Worm (Caenorhabditis elegans): ENCODE data around the gene F35E8.2.
A peak's percentile ranks its signal among the peaks of the same experiment; 100 is the strongest.

F35E8.2 gene

ce11 chrV:15887708-15888295 lies 17.7 kb upstream of the F35E8.2 start:
- peak; percentile 34 for TF ChIP-seq nfya-1 (tag; optimal IDR thresholded peaks at IDR 0.05)
- peak; percentile 66 for TF ChIP-seq elt-2 (tag; optimal IDR thresholded peaks at IDR 0.05)
- TF ChIP-seq ref-2 (tag; optimal IDR thresholded peaks at IDR 0.05), result no peak

- TF ChIP-seq hlh-15 (tag; optimal IDR thresholded peaks at IDR 0.05), result no peak
- no peak for TF ChIP-seq Y22D7AL.16 (tag; optimal IDR thresholded peaks at IDR 0.05)
- no peak for TF ChIP-seq ets-4 (tag; optimal IDR thresholded peaks at IDR 0.05)
- TF ChIP-seq tbx-2 (tag; optimal IDR thresholded peaks at IDR 0.05), result no peak
- no peak for TF ChIP-seq F13H6.1 (tag; optimal IDR thresholded peaks at IDR 0.05)
- no peak for TF ChIP-seq fax-1 (tag; optimal IDR thresholded peaks at IDR 0.05)
- no peak for TF ChIP-seq ceh-19 (GFP tag; optimal IDR thresholded peaks at IDR 0.05)
- no peak for TF ChIP-seq npax-4 (tag; optimal IDR thresholded peaks at IDR 0.05)
- TF ChIP-seq ztf-16 (tag; optimal IDR thresholded peaks at IDR 0.05), result no peak
- no peak for TF ChIP-seq eyg-1 (tag; optimal IDR thresholded peaks at IDR 0.05)
- no peak for TF ChIP-seq C08G9.2 (tag; optimal IDR thresholded peaks at IDR 0.05)
- TF ChIP-seq lin-11 (tag; optimal IDR thresholded peaks at IDR 0.05), result no peak
- no peak for TF ChIP-seq elt-2 (tag; optimal IDR thresholded peaks at IDR 0.05)
- TF ChIP-seq dve-1 (tag; optimal IDR thresholded peaks at IDR 0.05), result no peak
- no peak for TF ChIP-seq unc-55 (GFP tag; optimal IDR thresholded peaks at IDR 0.05)
- TF ChIP-seq ceh-2 (tag; optimal IDR thresholded peaks at IDR 0.05), result no peak
- TF ChIP-seq pax-1 (tag; optimal IDR thresholded peaks at IDR 0.05), result no peak
- TF ChIP-seq ttx-3 (tag; optimal IDR thresholded peaks at IDR 0.05), result no peak
Observed at ce11 chrV:15888751-15889150, 16.7 kb upstream of the F35E8.2 start, which contains the start of gene cgt-1. Gene cgt-1 (minus strand): TSS chrV:15888851.

- no peak for TF ChIP-seq ceh-45 (GFP tag; IDR thresholded peaks at IDR 0.05)
Observed at ce11 chrV:15890115-15890514, 15.3 kb upstream of the F35E8.2 start.

- TF ChIP-seq rnt-1 (tag; optimal IDR thresholded peaks at IDR 0.05), result no peak
- TF ChIP-seq ceh-6 (GFP tag; optimal IDR thresholded peaks at IDR 0.05), result no peak
- TF ChIP-seq syd-9 (tag; optimal IDR thresholded peaks at IDR 0.05), result no peak
- TF ChIP-seq ceh-34 (tag; optimal IDR thresholded peaks at IDR 0.05), result no peak
- TF ChIP-seq ztf-16 (tag; optimal IDR thresholded peaks at IDR 0.05), result no peak
- no peak for TF ChIP-seq F13H6.1 (tag; optimal IDR thresholded peaks at IDR 0.05)
- TF ChIP-seq sdc-2 (tag; optimal IDR thresholded peaks at IDR 0.05), result no peak
- TF ChIP-seq odd-2 (tag; optimal IDR thresholded peaks at IDR 0.05), result no peak
Observed at ce11 chrV:15891279-15891678, 14.2 kb upstream of the F35E8.2 start.

ce11 chrV:15891761-15892160 lies 13.7 kb upstream of the F35E8.2 start, which contains the start of gene T06C12.12:
Gene T06C12.12 (plus strand): TSS chrV:15892061.
- TF ChIP-seq nfya-1 (tag; optimal IDR thresholded peaks at IDR 0.05) (no peak), ceh-24 (tag; optimal IDR thresholded peaks at IDR 0.05) (no peak), pqm-1 (tag; optimal IDR thresholded peaks at IDR 0.05) (no peak), ref-2 (tag; optimal IDR thresholded peaks at IDR 0.05) (no peak), hlh-15 (tag; optimal IDR thresholded peaks at IDR 0.05) (no peak), ets-4 (tag; optimal IDR thresholded peaks at IDR 0.05) (no peak), lin-11 (tag; optimal IDR thresholded peaks at IDR 0.05) (no peak), nhr-232 (tag; optimal IDR thresholded peaks at IDR 0.05) (no peak), ceh-19 (GFP tag; optimal IDR thresholded peaks at IDR 0.05) (no peak), ama-1 (optimal IDR thresholded peaks at IDR 0.05) (no peak), sdc-2 (tag; optimal IDR thresholded peaks at IDR 0.05) (no peak), ceh-48 (tag; optimal IDR thresholded peaks at IDR 0.05) (no peak), tbx-7 (tag; optimal IDR thresholded peaks at IDR 0.05) (no peak)

- TF ChIP-seq pha-2 (tag; optimal IDR thresholded peaks at IDR 0.05) (no peak), T23F11.4 (GFP tag; optimal IDR thresholded peaks at IDR 0.05) (no peak), nfya-1 (tag; optimal IDR thresholded peaks at IDR 0.05) (no peak), ceh-6 (GFP tag; optimal IDR thresholded peaks at IDR 0.05) (no peak), nhr-232 (tag; optimal IDR thresholded peaks at IDR 0.05) (no peak), ceh-48 (tag; optimal IDR thresholded peaks at IDR 0.05) (no peak), ceh-22 (tag; optimal IDR thresholded peaks at IDR 0.05) (no peak), tbx-7 (tag; optimal IDR thresholded peaks at IDR 0.05) (no peak), gmeb-2 (tag; optimal IDR thresholded peaks at IDR 0.05) (no peak), sox-2 (GFP tag; IDR thresholded peaks at IDR 0.05) (no peak), pag-3 (tag; optimal IDR thresholded peaks at IDR 0.05; ENCODE audit: borderline replicate concordance) (no peak), ahr-1 (tag; optimal IDR thresholded peaks at IDR 0.05) (no peak), hlh-8 (tag; optimal IDR thresholded peaks at IDR 0.05) (no peak), C38D4.7 (GFP tag; optimal IDR thresholded peaks at IDR 0.05) (no peak), zip-5 (tag; optimal IDR thresholded peaks at IDR 0.05) (no peak), eyg-1 (tag; optimal IDR thresholded peaks at IDR 0.05) (no peak), unc-86 (tag; optimal IDR thresholded peaks at IDR 0.05) (no peak)
Observed at ce11 chrV:15892696-15893095, 12.8 kb upstream of the F35E8.2 start, which contains the start of gene T06C12.11. Gene T06C12.11 (plus strand): TSS chrV:15892996.

Measured in whole organism, late embryonic.